Worm (Caenorhabditis elegans): Measurements from ENCODE around the gene srlf-23.

The srlf-23 gene

ce11 chrV:858841-859456 is 34.4 kb downstream of the srlf-23 start:
- TF ChIP-seq F33H1.4 (GFP tag; IDR thresholded peaks at IDR 0.05): 0 out of 2 replicates have a peak, but pooled peaks have one; percentile 17
- TF ChIP-seq ama-1 (optimal IDR thresholded peaks at IDR 0.05): no peak
- TF ChIP-seq ama-1 (GFP tag; optimal IDR thresholded peaks at IDR 0.05): no peak
- TF ChIP-seq hmg-1.2 (GFP tag; IDR thresholded peaks at IDR 0.05): peak; percentile 98
- no peak for TF ChIP-seq ZK185.1 (tag; optimal IDR thresholded peaks at IDR 0.05; ENCODE audit: poor library complexity, severe bottlenecking)
- TF ChIP-seq snpc-1.3 (tag; optimal IDR thresholded peaks at IDR 0.05; ENCODE audit: insufficient read depth): no peak
- TF ChIP-seq K12H6.12 (tag; optimal IDR thresholded peaks at IDR 0.05): no peak
- no peak for TF ChIP-seq hlh-26 (GFP tag; conservative IDR thresholded peaks at IDR 0.05)
- TF ChIP-seq repo-1 (tag; optimal IDR thresholded peaks at IDR 0.05): no peak
- TF ChIP-seq ceh-40 (GFP tag; IDR thresholded peaks at IDR 0.05): no peak
- TF ChIP-seq ztf-28 (GFP tag; IDR thresholded peaks at IDR 0.05): no peak
- TF ChIP-seq gei-17 (GFP tag; optimal IDR thresholded peaks at IDR 0.05): no peak
- TF ChIP-seq Y53F4B.3 (GFP tag; IDR thresholded peaks at IDR 0.05): no peak
- TF ChIP-seq ceh-79 (tag; optimal IDR thresholded peaks at IDR 0.05): no peak
- 0 out of 2 replicates have a peak, but pooled peaks have one; percentile 67 for TF ChIP-seq hmg-20 (GFP tag; IDR thresholded peaks at IDR 0.05)
- peak; percentile 32 for TF ChIP-seq mxl-1 (tag; optimal IDR thresholded peaks at IDR 0.05)
- peak; percentile 55 for TF ChIP-seq B0261.1 (tag; optimal IDR thresholded peaks at IDR 0.05)
- no peak for TF ChIP-seq nhr-27 (tag; optimal IDR thresholded peaks at IDR 0.05)
- TF ChIP-seq tbx-9 (tag; optimal IDR thresholded peaks at IDR 0.05; ENCODE audit: borderline replicate concordance): no peak
- peak; percentile 85 for TF ChIP-seq him-1 (tag; optimal IDR thresholded peaks at IDR 0.05)
- no peak for TF ChIP-seq ztf-3 (GFP tag; optimal IDR thresholded peaks at IDR 0.05)
- TF ChIP-seq atf-7 (tag; optimal IDR thresholded peaks at IDR 0.05): no peak
- peak; percentile 88 for TF ChIP-seq snpc-4 (GFP tag; optimal IDR thresholded peaks at IDR 0.05)
- TF ChIP-seq snpc-4 (tag; optimal IDR thresholded peaks at IDR 0.05): peak; percentile 89 to 99 (median 93)
- peak; percentile 60 for TF ChIP-seq dox-1 (GFP tag; IDR thresholded peaks at IDR 0.05)
- TF ChIP-seq let-607 (tag; optimal IDR thresholded peaks at IDR 0.05): no peak
- no peak for TF ChIP-seq akir-1 (GFP tag; optimal IDR thresholded peaks at IDR 0.05)
- TF ChIP-seq ztf-18 (tag; optimal IDR thresholded peaks at IDR 0.05): peak; percentile 11
- TF ChIP-seq snpc-1.1 (tag; optimal IDR thresholded peaks at IDR 0.05; ENCODE audit: insufficient read depth): peak; percentile 90
- no peak for TF ChIP-seq sptf-2 (GFP tag; optimal IDR thresholded peaks at IDR 0.05)
- no peak for TF ChIP-seq lsy-27 (tag; optimal IDR thresholded peaks at IDR 0.05; ENCODE audit: borderline replicate concordance, insufficient read depth)
- no peak for TF ChIP-seq bed-1 (GFP tag; IDR thresholded peaks at IDR 0.05)
- no peak for TF ChIP-seq efl-1 (GFP tag; optimal IDR thresholded peaks at IDR 0.05)
- TF ChIP-seq nhr-120 (GFP tag; IDR thresholded peaks at IDR 0.05): no peak
- no peak for TF ChIP-seq madf-10 (tag; optimal IDR thresholded peaks at IDR 0.05)
- no peak for TF ChIP-seq cebp-1 (GFP tag; IDR thresholded peaks at IDR 0.05)
- TF ChIP-seq cebp-1 (tag; optimal IDR thresholded peaks at IDR 0.05): no peak
- no peak for TF ChIP-seq ccch-3 (GFP tag; optimal IDR thresholded peaks at IDR 0.05)
- no peak for TF ChIP-seq ceh-58 (GFP tag; IDR thresholded peaks at IDR 0.05)
- peak; percentile 71 for TF ChIP-seq rcor-1 (GFP tag; IDR thresholded peaks at IDR 0.05)
- TF ChIP-seq chd-7 (tag; optimal IDR thresholded peaks at IDR 0.05): no peak
- no peak for TF ChIP-seq somi-1 (GFP tag; optimal IDR thresholded peaks at IDR 0.05)
- peak; percentile 81 for TF ChIP-seq madf-6 (GFP tag; IDR thresholded peaks at IDR 0.05)
- TF ChIP-seq aptf-3 (GFP tag; IDR thresholded peaks at IDR 0.05): no peak
- TF ChIP-seq xnd-1 (tag; optimal IDR thresholded peaks at IDR 0.05): peak; percentile 32
- peak; percentile 7 for TF ChIP-seq lsl-1 (GFP tag; optimal IDR thresholded peaks at IDR 0.05)
- no peak for TF ChIP-seq dpff-1 (tag; optimal IDR thresholded peaks at IDR 0.05)
- TF ChIP-seq pha-4 (tag; optimal IDR thresholded peaks at IDR 0.05): no peak
- no peak for TF ChIP-seq nfya-2 (GFP tag; IDR thresholded peaks at IDR 0.05)
